Worm (Caenorhabditis elegans): Measurements from ENCODE around the gene Y73C8B.2.

Gene Y73C8B.2

ce11 chrV:3162299-3162698, 32.5 kb downstream of the Y73C8B.2 start:
- TF ChIP-seq tbx-11 (GFP tag; IDR thresholded peaks at IDR 0.05), result no peak
- TF ChIP-seq B0310.2 (tag; optimal IDR thresholded peaks at IDR 0.05), result no peak
- no peak for TF ChIP-seq hmg-4 (GFP tag; optimal IDR thresholded peaks at IDR 0.05)
- no peak for TF ChIP-seq sea-1 (GFP tag; conservative IDR thresholded peaks at IDR 0.05)
- TF ChIP-seq scrt-1 (GFP tag; IDR thresholded peaks at IDR 0.05), result no peak
- TF ChIP-seq tra-4 (tag; optimal IDR thresholded peaks at IDR 0.05), result no peak
- no peak for TF ChIP-seq hmbx-1 (tag; optimal IDR thresholded peaks at IDR 0.05)
- no peak for TF ChIP-seq pes-1 (GFP tag; IDR thresholded peaks at IDR 0.05)
- no peak for TF ChIP-seq ceh-13 (GFP tag; optimal IDR thresholded peaks at IDR 0.05)
- no peak for TF ChIP-seq tbx-37 (GFP tag; conservative IDR thresholded peaks at IDR 0.05)
- TF ChIP-seq flt-1 (GFP tag; IDR thresholded peaks at IDR 0.05), result no peak
- no peak for TF ChIP-seq ceh-36 (tag; optimal IDR thresholded peaks at IDR 0.05)
- no peak for TF ChIP-seq ets-7 (tag; optimal IDR thresholded peaks at IDR 0.05)
- TF ChIP-seq aly-1 (tag; optimal IDR thresholded peaks at IDR 0.05), result no peak
- no peak for TF ChIP-seq F13C5.2 (tag; optimal IDR thresholded peaks at IDR 0.05)

ce11 chrV:3159252-3159651, 35.5 kb downstream of the Y73C8B.2 start, which contains the start of gene C36C5.12:
C36C5.12 (minus strand) TSS chrV:3159352.
- TF ChIP-seq ama-1 (optimal IDR thresholded peaks at IDR 0.05), result no peak
- no peak for TF ChIP-seq tra-4 (tag; optimal IDR thresholded peaks at IDR 0.05)
- TF ChIP-seq B0310.2 (tag; optimal IDR thresholded peaks at IDR 0.05), result no peak

ce11 chrV:3158379-3158778, 36.4 kb downstream of the Y73C8B.2 start:
- no peak for TF ChIP-seq ceh-13 (GFP tag; optimal IDR thresholded peaks at IDR 0.05)
- no peak for TF ChIP-seq ets-7 (tag; optimal IDR thresholded peaks at IDR 0.05)
- TF ChIP-seq tra-4 (tag; optimal IDR thresholded peaks at IDR 0.05), result no peak
- no peak for TF ChIP-seq tbx-11 (GFP tag; IDR thresholded peaks at IDR 0.05)

ce11 chrV:3156786-3157185, 38.0 kb downstream of the Y73C8B.2 start, which contains the start of gene exh-1:
exh-1 (plus strand) TSS chrV:3157086.
- TF ChIP-seq ets-7 (tag; optimal IDR thresholded peaks at IDR 0.05) (no peak), tbx-37 (GFP tag; conservative IDR thresholded peaks at IDR 0.05) (no peak), hmg-4 (GFP tag; optimal IDR thresholded peaks at IDR 0.05) (no peak), ceh-36 (tag; optimal IDR thresholded peaks at IDR 0.05) (no peak), F13C5.2 (tag; optimal IDR thresholded peaks at IDR 0.05) (no peak), tbx-11 (GFP tag; IDR thresholded peaks at IDR 0.05) (no peak), B0310.2 (tag; optimal IDR thresholded peaks at IDR 0.05) (no peak), sea-1 (GFP tag; conservative IDR thresholded peaks at IDR 0.05) (no peak), scrt-1 (GFP tag; IDR thresholded peaks at IDR 0.05) (no peak), tra-4 (tag; optimal IDR thresholded peaks at IDR 0.05) (no peak), hnd-1 (tag; optimal IDR thresholded peaks at IDR 0.05) (no peak), flt-1 (GFP tag; IDR thresholded peaks at IDR 0.05) (no peak), hmbx-1 (tag; optimal IDR thresholded peaks at IDR 0.05) (no peak), ceh-13 (GFP tag; optimal IDR thresholded peaks at IDR 0.05) (no peak), ama-1 (optimal IDR thresholded peaks at IDR 0.05) (no peak), pes-1 (GFP tag; IDR thresholded peaks at IDR 0.05) (no peak)

- no peak for TF ChIP-seq tra-4 (tag; optimal IDR thresholded peaks at IDR 0.05)
- TF ChIP-seq flt-1 (GFP tag; IDR thresholded peaks at IDR 0.05), result no peak
- TF ChIP-seq ceh-13 (GFP tag; optimal IDR thresholded peaks at IDR 0.05), result no peak
- no peak for TF ChIP-seq tbx-37 (GFP tag; conservative IDR thresholded peaks at IDR 0.05)
- TF ChIP-seq sea-1 (GFP tag; conservative IDR thresholded peaks at IDR 0.05), result no peak
- TF ChIP-seq hnd-1 (tag; optimal IDR thresholded peaks at IDR 0.05), result no peak
Measured at ce11 chrV:3155072-3155471, 39.7 kb downstream of the Y73C8B.2 start, which contains the start of gene srab-7. srab-7 (minus strand) TSS chrV:3155172.

ce11 chrV:3151862-3152261, 42.9 kb downstream of the Y73C8B.2 start, which contains the start of gene srab-6:
srab-6 (minus strand) TSS chrV:3151962.
- no peak for TF ChIP-seq sea-1 (GFP tag; conservative IDR thresholded peaks at IDR 0.05)
- no peak for TF ChIP-seq ceh-13 (GFP tag; optimal IDR thresholded peaks at IDR 0.05)
- TF ChIP-seq ama-1 (optimal IDR thresholded peaks at IDR 0.05), result no peak
- no peak for TF ChIP-seq F13C5.2 (tag; optimal IDR thresholded peaks at IDR 0.05)
- TF ChIP-seq aly-1 (tag; optimal IDR thresholded peaks at IDR 0.05), result no peak
- TF ChIP-seq scrt-1 (GFP tag; IDR thresholded peaks at IDR 0.05), result no peak
- TF ChIP-seq ets-7 (tag; optimal IDR thresholded peaks at IDR 0.05), result no peak
- no peak for TF ChIP-seq pes-1 (GFP tag; IDR thresholded peaks at IDR 0.05)
- TF ChIP-seq ceh-36 (tag; optimal IDR thresholded peaks at IDR 0.05), result no peak
- TF ChIP-seq B0310.2 (tag; optimal IDR thresholded peaks at IDR 0.05), result no peak
- no peak for TF ChIP-seq hnd-1 (tag; optimal IDR thresholded peaks at IDR 0.05)
- TF ChIP-seq tra-4 (tag; optimal IDR thresholded peaks at IDR 0.05), result no peak
- no peak for TF ChIP-seq hmg-4 (GFP tag; optimal IDR thresholded peaks at IDR 0.05)
- no peak for TF ChIP-seq hmbx-1 (tag; optimal IDR thresholded peaks at IDR 0.05)
- no peak for TF ChIP-seq flt-1 (GFP tag; IDR thresholded peaks at IDR 0.05)
- TF ChIP-seq tbx-11 (GFP tag; IDR thresholded peaks at IDR 0.05), result no peak
- no peak for TF ChIP-seq tbx-37 (GFP tag; conservative IDR thresholded peaks at IDR 0.05)

- TF ChIP-seq pes-1 (GFP tag; IDR thresholded peaks at IDR 0.05) (no peak), tbx-11 (GFP tag; IDR thresholded peaks at IDR 0.05) (no peak), hmbx-1 (tag; optimal IDR thresholded peaks at IDR 0.05) (no peak), hnd-1 (tag; optimal IDR thresholded peaks at IDR 0.05) (no peak), tbx-37 (GFP tag; conservative IDR thresholded peaks at IDR 0.05) (no peak), aly-1 (tag; optimal IDR thresholded peaks at IDR 0.05) (no peak), F13C5.2 (tag; optimal IDR thresholded peaks at IDR 0.05) (no peak), B0310.2 (tag; optimal IDR thresholded peaks at IDR 0.05) (no peak), tra-4 (tag; optimal IDR thresholded peaks at IDR 0.05) (no peak)
Measured at ce11 chrV:3149910-3150428, 44.8 kb downstream of the Y73C8B.2 start.

ce11 chrV:3146932-3147331, 47.9 kb downstream of the Y73C8B.2 start, which contains the start of gene srab-11:
srab-11 (minus strand) TSS chrV:3147032.
- no peak for TF ChIP-seq hnd-1 (tag; optimal IDR thresholded peaks at IDR 0.05)
- no peak for TF ChIP-seq aly-1 (tag; optimal IDR thresholded peaks at IDR 0.05)
